Fruit fly (Drosophila melanogaster) ovary, adult (tissue): Measurements from ENCODE around the gene nod.
A peak's percentile ranks its signal among the peaks of the same experiment; 100 is the strongest.

Experiments
- CG17801 ChIP-seq: fragments of 200-800 bp; optimal IDR thresholded peaks from 2 replicates; lab custom pipeline; 2019; ENCODE audit warnings: missing biosample characterization, mild to moderate bottlenecking, missing genetic modification characterization, moderate library complexity; ENCODE audit not compliant: partially characterized antibody

Gene nod

DNA sequence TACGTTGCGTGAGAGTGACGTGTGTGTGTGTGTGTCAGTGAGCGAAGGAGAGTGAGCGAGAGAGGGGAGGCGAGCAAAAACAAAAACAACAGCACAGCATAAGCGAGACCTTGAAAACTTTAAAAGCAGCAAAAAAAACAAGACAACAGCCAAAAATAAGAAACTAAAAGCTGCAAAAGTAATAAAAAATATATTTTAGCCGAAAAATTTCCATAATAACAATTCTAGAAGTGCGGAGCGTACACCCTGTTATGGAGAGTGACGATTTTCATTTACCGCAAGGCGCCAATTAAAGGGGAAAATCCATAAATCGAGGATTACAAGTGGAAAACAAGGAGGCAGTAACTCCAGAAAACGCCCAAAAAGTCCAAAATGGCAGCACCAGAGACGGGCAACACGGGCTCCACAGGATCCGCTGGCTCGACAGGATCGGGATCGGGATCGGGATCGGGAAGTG lies 36.0 kb downstream of the nod start:
- TF ChIP-seq CG17801: no peak

DNA sequence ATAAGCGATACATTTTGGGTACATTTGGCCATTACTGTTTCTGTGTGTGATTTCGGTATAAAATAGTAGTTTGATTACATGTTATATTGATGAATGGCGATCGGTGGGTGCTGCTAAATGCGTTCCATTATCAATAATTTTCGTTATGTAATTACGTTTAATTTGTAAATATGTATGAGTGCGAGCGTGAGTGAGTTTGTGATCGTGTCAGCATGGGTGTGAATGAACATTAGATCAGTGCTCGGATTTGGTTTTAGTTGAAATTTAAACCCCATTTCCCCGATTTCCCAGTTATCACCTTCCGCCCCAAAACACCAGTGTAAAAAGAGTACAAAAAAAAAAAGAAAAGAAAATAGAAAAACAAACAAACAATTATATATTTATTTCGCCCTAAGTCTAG lies 39.0 kb downstream of the nod start:
- TF ChIP-seq CG17801: no peak

DNA sequence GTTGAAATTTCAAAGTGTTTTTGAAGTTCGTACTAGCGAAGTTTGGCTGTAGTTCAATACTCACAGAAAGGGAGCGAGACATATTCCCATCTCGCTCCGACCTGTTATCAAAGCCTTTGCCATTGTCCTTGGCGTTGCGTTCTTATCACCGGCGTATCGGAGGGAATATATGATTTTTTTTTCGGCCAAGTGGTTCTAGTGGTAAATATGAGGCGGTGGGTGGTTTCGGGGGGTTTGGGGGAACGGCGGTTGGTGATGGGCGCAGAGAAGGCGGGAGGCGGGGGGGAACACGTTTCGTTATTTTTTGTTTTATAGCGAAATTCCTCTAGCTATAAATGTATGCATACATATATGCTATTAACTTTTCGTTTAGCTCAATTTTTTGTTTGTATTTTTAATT lies 40.0 kb downstream of the nod start:
- TF ChIP-seq CG17801: no peak

DNA sequence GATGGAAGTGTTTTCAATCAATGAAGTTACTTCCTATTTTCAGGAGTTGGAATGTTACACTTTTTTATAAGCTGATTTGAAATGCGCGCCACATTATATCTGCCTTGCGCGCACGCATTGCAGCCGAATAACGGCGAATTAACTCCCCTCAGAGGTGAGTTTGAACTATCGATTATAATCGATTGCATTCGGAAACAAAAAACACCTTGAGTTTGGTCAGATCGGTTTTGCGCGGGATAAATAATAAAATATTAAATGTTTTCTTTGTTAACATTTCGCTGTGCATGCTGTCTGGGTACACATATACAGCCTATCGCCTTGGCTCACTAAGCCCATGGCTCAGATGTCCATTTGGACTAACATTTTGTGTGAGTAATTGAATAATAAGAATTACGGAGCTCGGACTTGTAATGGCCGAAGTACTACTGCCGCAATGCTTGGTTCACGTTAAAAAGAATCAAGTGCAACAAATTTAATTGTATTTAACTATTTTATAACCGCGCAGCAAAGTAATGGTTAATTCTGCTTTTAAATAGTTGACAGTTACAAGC lies 40.8 kb downstream of the nod start:
- TF ChIP-seq CG17801: no peak

DNA sequence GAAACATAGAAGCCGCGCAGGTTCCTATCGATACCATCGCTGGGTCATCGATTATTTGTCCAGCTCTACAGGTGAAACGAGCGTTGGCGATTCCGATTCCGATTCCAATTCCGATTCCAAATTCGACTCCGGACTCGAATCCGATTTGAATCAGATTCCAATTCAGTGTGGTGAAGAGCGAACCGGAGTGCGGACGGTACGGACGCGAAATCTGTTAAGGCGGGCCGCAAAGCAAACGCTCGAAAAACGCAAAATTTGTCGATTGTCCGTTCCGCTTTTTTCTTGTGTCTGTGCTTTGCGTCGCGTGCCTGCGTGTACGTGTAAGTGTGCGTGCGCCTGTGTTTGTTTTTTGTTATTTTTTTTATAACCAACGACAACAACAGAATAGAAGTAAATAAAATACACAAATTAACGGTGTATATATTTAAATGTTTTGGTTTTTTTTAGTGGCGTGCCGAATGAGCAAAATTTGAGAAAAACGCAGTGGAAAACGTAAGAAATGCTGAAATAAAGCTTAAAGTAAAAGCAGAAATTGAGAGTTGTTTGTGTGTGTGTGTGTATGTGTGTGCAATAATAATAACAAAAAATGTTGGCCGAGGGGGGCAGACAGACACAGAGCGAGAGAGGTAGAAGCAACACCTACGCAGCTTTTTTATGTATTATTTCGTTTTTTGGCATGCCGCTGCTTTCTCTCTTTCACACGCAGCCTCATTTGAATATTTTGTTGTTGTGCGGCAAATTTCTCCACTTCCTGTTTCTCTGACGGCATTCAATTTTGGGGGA lies 41.5 kb downstream of the nod start, which contains the start of gene Ptp10D:
Gene Ptp10D (plus strand): TSS at position 150 of the 783 bp plus-strand sequence.
- peak; percentile 64 for TF ChIP-seq CG17801

DNA sequence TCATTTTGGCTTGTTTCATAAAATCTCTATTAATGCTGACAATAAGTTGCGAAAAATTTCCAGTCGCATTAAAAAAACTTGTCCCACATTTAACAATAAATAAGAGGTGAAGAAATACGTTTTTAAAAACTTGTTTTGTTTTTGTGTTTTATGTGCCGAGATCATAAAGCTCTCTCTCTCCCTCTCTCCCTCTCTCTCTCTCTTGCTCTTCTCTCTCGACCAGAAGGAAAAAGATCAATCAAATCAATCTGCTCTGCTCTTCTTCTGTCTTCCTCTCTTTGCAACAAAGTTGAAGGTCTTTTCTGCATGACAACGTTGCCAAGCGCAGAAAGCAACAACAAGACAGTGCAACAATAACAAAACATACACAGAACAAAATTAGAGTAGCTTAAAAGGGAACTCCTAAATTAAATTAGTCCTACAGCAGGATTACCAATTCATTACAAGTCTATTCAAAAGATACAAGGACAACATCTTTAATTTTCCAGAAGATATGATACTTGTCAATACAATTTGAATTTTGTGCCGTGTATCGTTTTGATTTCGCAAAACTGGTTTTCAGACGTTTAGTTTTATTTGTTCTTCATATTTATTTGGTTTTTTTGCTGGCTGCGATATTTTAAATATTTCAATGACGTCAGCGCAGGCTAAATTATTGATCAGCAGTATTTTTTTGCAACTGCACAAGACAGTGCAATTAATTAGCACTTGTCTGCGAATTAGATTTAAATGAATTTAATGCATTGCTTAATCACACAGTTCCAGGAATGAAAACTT lies 42.3 kb downstream of the nod start:
- peak; percentile 96 for TF ChIP-seq CG17801

DNA sequence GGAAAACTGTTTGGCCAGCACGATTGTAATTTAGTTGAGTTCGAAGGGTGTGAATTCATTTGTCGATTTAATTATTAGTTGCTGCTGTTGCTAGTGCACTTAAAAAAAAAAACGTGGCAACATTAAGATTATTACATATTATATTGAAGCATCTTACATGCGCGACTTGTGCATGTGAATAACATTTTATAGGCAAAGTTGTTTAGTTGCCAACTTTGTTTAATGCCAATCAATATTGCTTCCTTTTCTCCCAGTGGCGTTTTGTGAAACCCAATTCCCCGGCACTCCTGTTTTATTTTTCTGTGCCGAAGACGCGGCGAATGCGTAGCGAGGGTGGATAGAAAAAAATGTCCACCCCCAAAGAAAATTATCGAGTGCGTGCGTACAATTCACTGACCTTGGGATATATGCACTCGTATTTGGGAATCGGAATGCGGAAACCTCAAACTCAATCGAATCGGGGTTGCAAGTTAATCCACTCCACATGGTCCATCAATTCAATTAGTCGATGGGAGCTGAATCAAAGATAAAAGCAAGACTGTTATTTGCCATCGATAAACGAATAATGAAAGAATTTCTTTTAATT lies 48.5 kb downstream of the nod start:
- no peak for TF ChIP-seq CG17801

DNA sequence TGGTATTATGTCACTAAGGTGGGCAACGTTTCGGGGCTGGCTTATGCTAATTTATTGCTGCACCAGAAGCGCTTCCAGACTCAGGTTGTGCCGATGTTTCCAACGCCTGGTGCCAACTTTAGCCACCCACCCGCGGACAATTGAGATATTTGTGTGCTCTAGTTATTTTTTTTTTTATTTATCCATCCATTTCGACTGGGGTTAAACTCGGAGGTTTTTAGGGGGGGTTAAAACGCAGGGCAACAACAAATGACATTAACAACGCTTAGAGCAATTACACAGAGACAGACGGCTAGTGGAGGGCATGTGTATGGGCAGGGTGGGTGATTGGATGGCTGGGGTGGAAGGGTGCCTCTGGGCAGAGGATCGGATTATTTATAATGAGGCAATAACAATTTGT lies 51.1 kb downstream of the nod start:
- no peak for TF ChIP-seq CG17801
